Worm (Caenorhabditis elegans): Measurements from ENCODE around the gene F23F12.3.

- TF ChIP-seq lin-54 (GFP tag; optimal IDR thresholded peaks at IDR 0.05) (no peak), hlh-26 (GFP tag; conservative IDR thresholded peaks at IDR 0.05) (no peak), mcd-1 (GFP tag; IDR thresholded peaks at IDR 0.05) (no peak), ztf-25 (GFP tag; IDR thresholded peaks at IDR 0.05) (no peak), C17E4.6 (GFP tag; IDR thresholded peaks at IDR 0.05) (no peak), Y56A3A.18 (GFP tag; IDR thresholded peaks at IDR 0.05) (no peak), unc-62 (GFP tag; optimal IDR thresholded peaks at IDR 0.05) (no peak), ztf-28 (GFP tag; IDR thresholded peaks at IDR 0.05) (no peak), ztf-22 (GFP tag; optimal IDR thresholded peaks at IDR 0.05) (no peak)
Measured at ce11 chrIII:6532647-6533046, 32.3 kb downstream of the F23F12.3 start, which contains the start of gene srxa-5.
